Fruit fly (Drosophila melanogaster) whole organism: Measurements from ENCODE around the gene Amun.
"Not testable (repeated sequence)": the region's sequence is repeated elsewhere in the genome, so short reads cannot be mapped to it uniquely, and the experiment has no call there.

Experiments used
- CG8478 ChIP-seq: fragments of >200 bp; optimal IDR thresholded peaks from 2 replicates; lab custom pipeline; 2018; ENCODE audit warnings: inconsistent platforms
- Dll ChIP-seq: fragments of >200 bp; optimal IDR thresholded peaks from 2 replicates; lab custom pipeline; 2017
- EcR ChIP-seq, 2 experiments: fragments of >200 bp; optimal IDR thresholded peaks; 2 replicates each; lab custom pipeline; 2017; ENCODE audit warnings: missing biosample characterization in 2 of 2, missing genetic modification characterization in 2 of 2, missing genetic modification reagents in 2 of 2
- pan ChIP-seq: fragments of >200 bp; optimal IDR thresholded peaks from 2 replicates; lab custom pipeline; 2017
- psq ChIP-seq: fragments of >200 bp; optimal IDR thresholded peaks from 2 replicates; lab custom pipeline; 2017
- usp ChIP-seq: fragments of >200 bp; optimal IDR thresholded peaks from 2 replicates; lab custom pipeline; 2017; ENCODE audit warnings: missing biosample characterization, missing genetic modification characterization, mixed read lengths

Gene Amun

dm6 chrX:11715263-11715659 is at the start of gene Amun:
Gene Amun (minus strand): TSS chrX:11715565.
- no peak for TF ChIP-seq pan (lab: Kevin White, UChicago)
- TF ChIP-seq Dll (lab: Kevin White, UChicago), result no peak
- no peak for TF ChIP-seq EcR (GFP tag; optimal IDR thresholded peaks at IDR 0.05; lab: Kevin White, UChicago)
- no peak for TF ChIP-seq psq (lab: Kevin White, UChicago)
- TF ChIP-seq usp (GFP tag; lab: Kevin White, UChicago), result no peak
- no peak for TF ChIP-seq CG8478 (lab: Kevin White, UChicago)

- TF ChIP-seq CG8478 (lab: Kevin White, UChicago), result no peak
- no peak for TF ChIP-seq EcR (GFP tag; optimal IDR thresholded peaks at IDR 0.05; lab: Kevin White, UChicago)
- TF ChIP-seq Dll (lab: Kevin White, UChicago), result no peak
- no peak for TF ChIP-seq pan (lab: Kevin White, UChicago)
- no peak for TF ChIP-seq psq (lab: Kevin White, UChicago)
- no peak for TF ChIP-seq usp (GFP tag; lab: Kevin White, UChicago)
These were observed 49.3 kb upstream of the Amun start, which contains the start of gene CG9360 for dm6 chrX:11764540-11765136. Gene CG9360 (minus strand): TSS chrX:11764590.

dm6 chrX:11756892-11757291 is 41.5 kb upstream of the Amun start:
- TF ChIP-seq CG8478 (lab: Kevin White, UChicago) (no peak), psq (lab: Kevin White, UChicago) (no peak), EcR (GFP tag; optimal IDR thresholded peaks at IDR 0.05; lab: Kevin White, UChicago) (no peak)

dm6 chrX:11753973-11754372 is 38.6 kb upstream of the Amun start, which contains the start of gene m:
Gene m (plus strand): TSS chrX:11754273.
- TF ChIP-seq EcR (GFP tag; optimal IDR thresholded peaks at IDR 0.05; lab: Kevin White, UChicago); CG8478 (lab: Kevin White, UChicago); Dll (lab: Kevin White, UChicago): not testable (repeated sequence)

- TF ChIP-seq EcR (GFP tag; optimal IDR thresholded peaks at IDR 0.05; lab: Kevin White, UChicago) (no peak), Dll (lab: Kevin White, UChicago) (no peak), CG8478 (lab: Kevin White, UChicago) (no peak), usp (GFP tag; lab: Kevin White, UChicago) (no peak), pan (lab: Kevin White, UChicago) (no peak), psq (lab: Kevin White, UChicago) (no peak)
These were observed 21.1 kb upstream of the Amun start for dm6 chrX:11736421-11736820.

dm6 chrX:11733795-11734194 is 18.4 kb upstream of the Amun start, which contains the start of gene inaF-A:
Gene inaF-A (minus strand): TSS chrX:11733895.
- no peak for TF ChIP-seq EcR (GFP tag; optimal IDR thresholded peaks at IDR 0.05; lab: Kevin White, UChicago)
- no peak for TF ChIP-seq pan (lab: Kevin White, UChicago)
- TF ChIP-seq CG8478 (lab: Kevin White, UChicago), result no peak
- TF ChIP-seq usp (GFP tag; lab: Kevin White, UChicago), result no peak
- no peak for TF ChIP-seq psq (lab: Kevin White, UChicago)
- TF ChIP-seq Dll (lab: Kevin White, UChicago), result no peak

- TF ChIP-seq pan (lab: Kevin White, UChicago) (no peak), psq (lab: Kevin White, UChicago) (no peak), usp (GFP tag; lab: Kevin White, UChicago) (no peak), CG8478 (lab: Kevin White, UChicago) (no peak), Dll (lab: Kevin White, UChicago) (no peak), EcR (GFP tag; optimal IDR thresholded peaks at IDR 0.05; lab: Kevin White, UChicago) (no peak)
These were observed 17.3 kb upstream of the Amun start, which contains the start of gene inaF-B for dm6 chrX:11732670-11733069. Gene inaF-B (minus strand): TSS chrX:11732770.

- TF ChIP-seq CG8478 (lab: Kevin White, UChicago), result no peak
- no peak for TF ChIP-seq Dll (lab: Kevin White, UChicago)
- TF ChIP-seq pan (lab: Kevin White, UChicago), result no peak
- TF ChIP-seq usp (GFP tag; lab: Kevin White, UChicago), result no peak
- TF ChIP-seq EcR (GFP tag; optimal IDR thresholded peaks at IDR 0.05; lab: Kevin White, UChicago), result no peak
- TF ChIP-seq psq (lab: Kevin White, UChicago), result no peak
These were observed 16.3 kb upstream of the Amun start, which contains the start of gene inaF-C for dm6 chrX:11731665-11732064. Gene inaF-C (minus strand): TSS chrX:11731765.

- TF ChIP-seq pan (lab: Kevin White, UChicago) (no peak), psq (lab: Kevin White, UChicago) (no peak)
These were observed 14.6 kb upstream of the Amun start for dm6 chrX:11729993-11730392.

- TF ChIP-seq CG8478 (lab: Kevin White, UChicago), result no peak
These were observed 13.6 kb upstream of the Amun start, which contains the start of gene inaF-D for dm6 chrX:11728999-11729398. Gene inaF-D (minus strand): TSS chrX:11729099.

dm6 chrX:11723946-11724345 is 8.6 kb upstream of the Amun start, which contains the start of gene CG15221:
Gene CG15221 (plus strand): TSS chrX:11724246.
- TF ChIP-seq pan (lab: Kevin White, UChicago) (no peak), CG8478 (lab: Kevin White, UChicago) (no peak), Dll (lab: Kevin White, UChicago) (no peak), usp (GFP tag; lab: Kevin White, UChicago) (no peak), EcR (GFP tag; optimal IDR thresholded peaks at IDR 0.05; lab: Kevin White, UChicago) (no peak), psq (lab: Kevin White, UChicago) (no peak)

- TF ChIP-seq Dll (lab: Kevin White, UChicago), result no peak
- TF ChIP-seq EcR (GFP tag; optimal IDR thresholded peaks at IDR 0.05; lab: Kevin White, UChicago), result no peak
- no peak for TF ChIP-seq pan (lab: Kevin White, UChicago)
- no peak for TF ChIP-seq psq (lab: Kevin White, UChicago)
- TF ChIP-seq CG8478 (lab: Kevin White, UChicago), result no peak
- no peak for TF ChIP-seq usp (GFP tag; lab: Kevin White, UChicago)
These were observed 4.8 kb upstream of the Amun start, which contains the start of gene Tango10 for dm6 chrX:11720138-11720537. Gene Tango10 (plus strand): TSS chrX:11720245.
